Fruit fly (Drosophila melanogaster) whole organism, adult: Measurements from ENCODE around the gene PH4alphaSG1.

Experiments used
- CG11617 ChIP-seq: fragments of 200-800 bp; sonication (Bioruptor generic); optimal IDR thresholded peaks from 2 replicates; lab custom pipeline; 2017; ENCODE audit warnings: mild to moderate bottlenecking, missing biosample characterization, missing genetic modification reagents, missing genetic modification characterization
- CG12768 ChIP-seq: fragments of 200-800 bp; sonication (Bioruptor generic); optimal IDR thresholded peaks from 2 replicates; lab custom pipeline; 2017; ENCODE audit warnings: missing biosample characterization, missing genetic modification characterization, mild to moderate bottlenecking, moderate library complexity, missing genetic modification reagents
- CG14711 ChIP-seq: fragments of 200-800 bp; sonication (Bioruptor generic); optimal IDR thresholded peaks from 2 replicates; lab custom pipeline; 2018; ENCODE audit warnings: missing biosample characterization, mild to moderate bottlenecking, missing genetic modification characterization, moderate library complexity
- CG1620 ChIP-seq: fragments of 200-800 bp; sonication (Bioruptor generic); optimal IDR thresholded peaks from 2 replicates; lab custom pipeline; 2016; ENCODE audit warnings: missing biosample characterization, missing genetic modification characterization
- CG33017 ChIP-seq: fragments of 200-800 bp; sonication (Bioruptor generic); optimal IDR thresholded peaks from 2 replicates; lab custom pipeline; 2018; ENCODE audit warnings: missing biosample characterization, mild to moderate bottlenecking, missing genetic modification characterization, moderate library complexity
- CG5204 ChIP-seq: fragments of 200-800 bp; sonication (Bioruptor generic); optimal IDR thresholded peaks from 2 replicates; lab custom pipeline; 2016; ENCODE audit warnings: missing biosample characterization, missing genetic modification characterization
- CG7045 ChIP-seq: fragments of 200-800 bp; sonication (Bioruptor generic); optimal IDR thresholded peaks from 2 replicates; lab custom pipeline; 2017; ENCODE audit warnings: missing biosample characterization, mild to moderate bottlenecking, missing genetic modification characterization
- CG7101 ChIP-seq: fragments of 200-800 bp; sonication (Bioruptor generic); optimal IDR thresholded peaks from 2 replicates; lab custom pipeline; 2018; ENCODE audit warnings: missing biosample characterization, mild to moderate bottlenecking, missing genetic modification characterization, moderate library complexity
- Clk ChIP-seq: fragments of 200-800 bp; sonication (Bioruptor generic); optimal IDR thresholded peaks from 2 replicates; lab custom pipeline; 2017; ENCODE audit warnings: missing biosample characterization, missing genetic modification characterization
- Crg-1 ChIP-seq: fragments of 200-800 bp; sonication (Bioruptor generic); optimal IDR thresholded peaks from 2 replicates; lab custom pipeline; 2016; ENCODE audit warnings: missing biosample characterization, missing genetic modification characterization
- Hr96 ChIP-seq: fragments of 200-800 bp; sonication (Bioruptor generic); optimal IDR thresholded peaks from 2 replicates; lab custom pipeline; 2016; ENCODE audit warnings: missing biosample characterization, missing genetic modification characterization
- Mnt ChIP-seq: fragments of 200-800 bp; sonication (Bioruptor generic); optimal IDR thresholded peaks from 2 replicates; lab custom pipeline; 2016; ENCODE audit warnings: missing biosample characterization, mild to moderate bottlenecking, missing genetic modification characterization
- bab1 ChIP-seq: fragments of 200-800 bp; sonication (Bioruptor generic); optimal IDR thresholded peaks from 3 replicates; lab custom pipeline; 2019; ENCODE audit warnings: missing biosample characterization, mild to moderate bottlenecking, missing genetic modification characterization, moderate library complexity
- cic ChIP-seq: fragments of 200-800 bp; sonication (Bioruptor generic); optimal IDR thresholded peaks from 2 replicates; lab custom pipeline; 2017; ENCODE audit warnings: missing biosample characterization, mild to moderate bottlenecking, missing genetic modification characterization, moderate library complexity
- cnc ChIP-seq, 2 experiments: fragments of >200 bp; optimal IDR thresholded peaks; 2 replicates each; lab custom pipeline; 2017
- kay ChIP-seq: fragments of 200-800 bp; sonication (Bioruptor generic); peaks from one replicate; lab custom pipeline; 2016; ENCODE audit warnings: missing biosample characterization, missing genetic modification characterization, borderline replicate concordance
- ovo ChIP-seq: fragments of 200-800 bp; sonication (Bioruptor generic); optimal IDR thresholded peaks from 2 replicates; lab custom pipeline; 2016; ENCODE audit warnings: missing biosample characterization, missing genetic modification characterization
- pad ChIP-seq: fragments of 200-800 bp; sonication (Bioruptor generic); optimal IDR thresholded peaks from 3 replicates; lab custom pipeline; 2017; ENCODE audit warnings: missing biosample characterization, missing genetic modification characterization, mild to moderate bottlenecking, moderate library complexity, missing genetic modification reagents
- tj ChIP-seq: fragments of 200-800 bp; sonication (Bioruptor generic); optimal IDR thresholded peaks from 3 replicates; lab custom pipeline; 2017; ENCODE audit warnings: missing biosample characterization, mild to moderate bottlenecking, missing genetic modification characterization, moderate library complexity
- toe ChIP-seq: fragments of 200-800 bp; sonication (Bioruptor generic); optimal IDR thresholded peaks from 2 replicates; lab custom pipeline; 2016; ENCODE audit warnings: missing biosample characterization, missing genetic modification characterization

PH4alphaSG1 gene

dm6 chr3R:30525629-30526028 is 20.2 kb upstream of the PH4alphaSG1 start:
- TF ChIP-seq toe (no peak), CG12768 (GFP tag; lab: Kevin White, UChicago) (no peak), CG7045 (GFP tag; lab: Kevin White, UChicago) (no peak), pad (GFP tag; lab: Kevin White, UChicago) (no peak), tj (GFP tag; lab: Kevin White, UChicago) (no peak)

DNA sequence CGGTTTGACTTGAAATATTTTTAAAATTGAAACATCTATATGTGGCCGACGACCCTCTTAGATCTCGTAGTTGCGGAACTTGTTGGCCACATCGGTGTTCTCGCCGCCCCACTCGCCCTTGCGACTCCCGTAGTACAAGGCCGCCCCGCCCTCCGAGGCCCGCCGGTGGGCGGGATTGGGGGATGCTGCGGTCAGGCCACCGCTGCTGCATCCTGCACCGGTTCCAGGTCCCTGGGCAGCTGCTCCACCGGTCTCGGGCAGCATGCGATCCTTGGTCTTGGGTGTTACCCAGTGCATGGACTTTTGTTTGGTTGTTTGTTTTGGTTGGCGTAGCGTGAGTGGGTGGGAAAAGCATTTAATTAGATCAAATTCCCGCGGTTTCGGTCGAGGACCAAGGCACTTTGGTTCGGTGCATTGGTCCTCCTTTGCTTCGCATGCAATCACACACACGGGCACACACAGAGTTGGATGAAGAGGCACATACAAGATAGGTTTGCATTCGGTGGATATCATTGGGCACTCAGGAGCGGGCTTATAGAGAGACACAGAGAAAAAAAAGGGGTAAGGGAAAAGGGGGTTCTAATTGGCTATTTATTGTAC is 12.9 kb upstream of the PH4alphaSG1 start:
- TF ChIP-seq tj (GFP tag; lab: Kevin White, UChicago) (no peak), Hr96 (GFP tag; lab: Kevin White, UChicago) (no peak), CG7045 (GFP tag; lab: Kevin White, UChicago) (no peak), CG7101 (tag; lab: Kevin White, UChicago) (no peak), CG1620 (GFP tag; lab: Kevin White, UChicago) (no peak), cic (no peak), cnc (optimal IDR thresholded peaks at IDR 0.05; lab: Kevin White, UChicago) (no peak), ovo (GFP tag; lab: Kevin White, UChicago) (no peak), CG12768 (GFP tag; lab: Kevin White, UChicago) (no peak), kay (GFP tag; lab: Kevin White, UChicago) (no peak), CG14711 (tag; lab: Kevin White, UChicago) (no peak), Crg-1 (GFP tag; lab: Kevin White, UChicago) (no peak), toe (no peak), CG11617 (GFP tag; lab: Kevin White, UChicago) (no peak), bab1 (no peak), CG5204 (GFP tag; lab: Kevin White, UChicago) (no peak)

- TF ChIP-seq toe (no peak), CG7045 (GFP tag; lab: Kevin White, UChicago) (no peak), Crg-1 (GFP tag; lab: Kevin White, UChicago) (no peak), CG7101 (tag; lab: Kevin White, UChicago) (no peak), kay (GFP tag; lab: Kevin White, UChicago) (no peak), CG14711 (tag; lab: Kevin White, UChicago) (no peak), CG12768 (GFP tag; lab: Kevin White, UChicago) (no peak), bab1 (no peak), CG1620 (GFP tag; lab: Kevin White, UChicago) (no peak), cic (no peak)
These were observed 8.9 kb upstream of the PH4alphaSG1 start, which contains the start of the genes CG31524 and CG9698 for dm6 chr3R:30514255-30514827. Gene CG31524 (minus strand): TSS chr3R:30514355. Gene CG9698 (plus strand): TSS chr3R:30514777.

DNA sequence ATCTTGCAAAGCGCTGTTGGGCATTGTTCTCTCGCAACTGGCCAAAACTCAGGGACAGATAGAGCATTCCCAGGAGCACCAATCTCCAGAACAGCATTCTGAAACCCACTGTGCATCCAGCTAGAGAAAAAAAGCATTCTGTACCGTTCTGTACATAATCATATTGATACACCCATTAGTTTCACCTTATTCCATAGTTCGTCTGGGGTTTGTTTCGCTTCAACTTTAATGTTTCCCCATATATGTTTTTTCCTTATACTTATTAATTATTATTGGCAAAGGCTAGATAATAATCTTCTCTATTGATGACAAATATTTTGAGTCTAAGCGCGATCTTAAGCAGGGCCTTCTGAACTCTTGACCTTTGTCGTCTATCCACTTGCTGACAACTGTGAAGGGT is 6.7 kb upstream of the PH4alphaSG1 start, which contains the start of gene PH4alphaNE2:
Gene PH4alphaNE2, minus strand, starts transcription at position 101 of the 400 bp plus-strand sequence.
- TF ChIP-seq CG11617 (GFP tag; lab: Kevin White, UChicago) (no peak), ovo (GFP tag; lab: Kevin White, UChicago) (no peak), kay (GFP tag; lab: Kevin White, UChicago) (no peak), pad (GFP tag; lab: Kevin White, UChicago) (no peak), CG12768 (GFP tag; lab: Kevin White, UChicago) (no peak), CG7045 (GFP tag; lab: Kevin White, UChicago) (no peak), Hr96 (GFP tag; lab: Kevin White, UChicago) (no peak), CG1620 (GFP tag; lab: Kevin White, UChicago) (no peak), CG33017 (tag; lab: Kevin White, UChicago) (no peak), cic (no peak), CG7101 (tag; lab: Kevin White, UChicago) (no peak), CG14711 (tag; lab: Kevin White, UChicago) (no peak), Crg-1 (GFP tag; lab: Kevin White, UChicago) (no peak), Mnt (GFP tag; lab: Kevin White, UChicago) (no peak), cnc (optimal IDR thresholded peaks at IDR 0.05; lab: Kevin White, UChicago) (no peak), tj (GFP tag; lab: Kevin White, UChicago) (no peak)

dm6 chr3R:30507723-30508122 is 2.3 kb upstream of the PH4alphaSG1 start, which contains the start of gene CG34041:
Gene CG34041 (plus strand): TSS chr3R:30508023.
- TF ChIP-seq CG12768 (GFP tag; lab: Kevin White, UChicago) (no peak), CG7101 (tag; lab: Kevin White, UChicago) (no peak), CG14711 (tag; lab: Kevin White, UChicago) (no peak), pad (GFP tag; lab: Kevin White, UChicago) (no peak)

DNA sequence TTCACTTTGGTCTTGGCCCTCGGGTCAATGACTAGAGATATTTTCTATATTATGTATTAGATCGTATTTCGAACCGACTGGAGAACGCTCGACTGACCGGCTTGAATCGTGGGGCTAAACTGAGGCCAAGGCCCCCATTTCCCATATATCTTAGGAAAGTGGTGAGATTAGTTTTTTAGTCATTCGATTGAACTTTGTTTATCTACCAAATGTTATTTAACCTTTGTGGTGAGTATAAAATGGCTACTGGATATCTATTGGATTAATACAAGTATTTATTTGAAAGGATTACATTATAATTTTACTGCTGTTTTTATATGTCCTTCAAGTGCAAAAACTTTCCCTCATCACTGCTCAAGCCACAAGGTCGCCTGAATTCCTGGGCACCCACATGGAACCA is 2.1 kb downstream of the PH4alphaSG1 start, which contains the start of gene CG31371:
Gene CG31371, minus strand, starts transcription at position 101 of the 400 bp plus-strand sequence.
- no peak for TF ChIP-seq cnc (optimal IDR thresholded peaks at IDR 0.05; lab: Kevin White, UChicago)
- TF ChIP-seq toe, result no peak
- no peak for TF ChIP-seq pad (GFP tag; lab: Kevin White, UChicago)

DNA sequence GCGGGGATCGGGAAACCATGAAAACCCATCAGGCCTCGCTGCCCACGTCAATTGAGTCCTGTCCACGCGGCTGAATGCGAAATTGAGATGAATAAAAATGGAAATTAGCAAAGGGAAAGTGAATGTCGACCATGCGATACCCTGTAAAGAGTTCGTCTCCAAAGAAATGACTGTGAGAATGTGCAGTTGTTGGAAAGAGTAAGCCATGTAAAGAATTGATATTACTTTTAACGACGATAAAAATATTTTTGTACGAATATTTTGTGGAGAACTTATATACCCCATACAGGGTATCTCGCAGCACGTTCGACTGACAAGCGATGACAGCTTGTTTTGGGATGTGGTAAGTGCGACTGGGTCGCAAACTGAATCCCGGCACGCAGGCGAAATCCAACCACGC is 4.3 kb downstream of the PH4alphaSG1 start:
- TF ChIP-seq kay (GFP tag; lab: Kevin White, UChicago), result no peak
- no peak for TF ChIP-seq pad (GFP tag; lab: Kevin White, UChicago)
- no peak for TF ChIP-seq CG14711 (tag; lab: Kevin White, UChicago)
- no peak for TF ChIP-seq CG12768 (GFP tag; lab: Kevin White, UChicago)
- TF ChIP-seq tj (GFP tag; lab: Kevin White, UChicago), result no peak
- no peak for TF ChIP-seq toe
- no peak for TF ChIP-seq Hr96 (GFP tag; lab: Kevin White, UChicago)
- TF ChIP-seq CG11617 (GFP tag; lab: Kevin White, UChicago), result no peak
- TF ChIP-seq Crg-1 (GFP tag; lab: Kevin White, UChicago), result no peak
- TF ChIP-seq bab1, result no peak
- no peak for TF ChIP-seq cnc (optimal IDR thresholded peaks at IDR 0.05; lab: Kevin White, UChicago)
- TF ChIP-seq CG7045 (GFP tag; lab: Kevin White, UChicago), result no peak
- TF ChIP-seq Clk, result no peak
- TF ChIP-seq CG33017 (tag; lab: Kevin White, UChicago), result no peak
